Fruit fly (Drosophila melanogaster) whole organism, pupa: ENCODE data around the gene CG3534.

Source experiments
- CG10348 ChIP-seq: fragments of 200-800 bp; sonication (Bioruptor generic); IDR thresholded peaks from 2 replicates; pipeline ENCODE4 v1.3.6; 2022; ENCODE audit warnings: missing biosample characterization, missing genetic modification characterization
- CG12605 ChIP-seq: fragments of 200-800 bp; sonication (Bioruptor generic); IDR thresholded peaks from 2 replicates; pipeline ENCODE4 v1.3.6; 2022; ENCODE audit warnings: missing biosample characterization, missing genetic modification characterization
- CG13204 ChIP-seq: fragments of 200-800 bp; sonication (Bioruptor generic); optimal IDR thresholded peaks from 2 replicates; lab custom pipeline; 2018; ENCODE audit warnings: missing biosample characterization, mild to moderate bottlenecking, missing genetic modification characterization, moderate library complexity
- CG14655 ChIP-seq: fragments of 200-800 bp; sonication (Bioruptor generic); optimal IDR thresholded peaks from 3 replicates; lab custom pipeline; 2017; ENCODE audit warnings: mild to moderate bottlenecking, missing biosample characterization, missing genetic modification reagents, missing genetic modification characterization
- CG15710 ChIP-seq: fragments of 200-800 bp; sonication (Bioruptor generic); optimal IDR thresholded peaks from 2 replicates; lab custom pipeline; 2018; ENCODE audit warnings: missing biosample characterization, mild to moderate bottlenecking, missing genetic modification characterization, moderate library complexity
- CG17806 ChIP-seq: fragments of 200-800 bp; sonication (Bioruptor generic); optimal IDR thresholded peaks from 2 replicates; lab custom pipeline; 2018; ENCODE audit warnings: missing biosample characterization, mild to moderate bottlenecking, missing genetic modification characterization, moderate library complexity
- CG32121 ChIP-seq: fragments of 200-800 bp; sonication (Bioruptor generic); IDR thresholded peaks from 2 replicates; pipeline ENCODE4 v1.3.6; 2022; ENCODE audit warnings: missing biosample characterization, missing genetic modification characterization
- CG34367 ChIP-seq: fragments of 200-800 bp; sonication (Bioruptor generic); optimal IDR thresholded peaks from 2 replicates; lab custom pipeline; 2018; ENCODE audit warnings: missing biosample characterization, mild to moderate bottlenecking, missing genetic modification characterization
- CG4496 ChIP-seq: fragments of 200-800 bp; sonication (Bioruptor generic); IDR thresholded peaks from 3 replicates; pipeline ENCODE4 v1.3.6; 2022; ENCODE audit warnings: missing biosample characterization, missing genetic modification characterization
- CG8159 ChIP-seq: fragments of 200-800 bp; sonication (Bioruptor generic); optimal IDR thresholded peaks from 3 replicates; lab custom pipeline; 2018; ENCODE audit warnings: missing biosample characterization, mild to moderate bottlenecking, missing genetic modification characterization, moderate library complexity
- CG8301 ChIP-seq: fragments of 200-800 bp; sonication (Bioruptor generic); optimal IDR thresholded peaks from 2 replicates; lab custom pipeline; 2018; ENCODE audit warnings: missing biosample characterization, mild to moderate bottlenecking, missing genetic modification characterization
- CG9948 ChIP-seq: fragments of 200-800 bp; sonication (Bioruptor generic); optimal IDR thresholded peaks from 2 replicates; lab custom pipeline; 2018; ENCODE audit warnings: missing biosample characterization, mild to moderate bottlenecking, missing genetic modification characterization, moderate library complexity
- D1 ChIP-seq: fragments of 200-800 bp; sonication (Bioruptor generic); optimal IDR thresholded peaks from 2 replicates; lab custom pipeline; 2018; ENCODE audit warnings: missing biosample characterization, mild to moderate bottlenecking, missing genetic modification characterization, moderate library complexity
- EcR ChIP-seq: fragments of 200-800 bp; sonication (Bioruptor generic); optimal IDR thresholded peaks from 3 replicates; lab custom pipeline; 2019; ENCODE audit warnings: missing biosample characterization, missing genetic modification characterization, mild to moderate bottlenecking, moderate library complexity, missing genetic modification reagents
- Ets98B ChIP-seq: fragments of 200-800 bp; sonication (Bioruptor generic); IDR thresholded peaks from 2 replicates; pipeline ENCODE4 v1.3.6; 2022; ENCODE audit warnings: missing biosample characterization, missing genetic modification characterization
- Pif1A ChIP-seq: fragments of 200-800 bp; sonication (Bioruptor generic); optimal IDR thresholded peaks from 3 replicates; lab custom pipeline; 2016; ENCODE audit warnings: missing biosample characterization, missing genetic modification characterization
- Pif1B ChIP-seq: fragments of 200-800 bp; sonication (Bioruptor generic); optimal IDR thresholded peaks from 3 replicates; lab custom pipeline; 2016; ENCODE audit warnings: missing biosample characterization, missing genetic modification characterization
- Snoo ChIP-seq: fragments of 200-800 bp; sonication (Bioruptor generic); optimal IDR thresholded peaks from 3 replicates; lab custom pipeline; 2017; ENCODE audit warnings: missing biosample characterization, mild to moderate bottlenecking, missing genetic modification characterization, inconsistent platforms
- fd96Ca ChIP-seq: fragments of 200-800 bp; sonication (Bioruptor generic); IDR thresholded peaks from 3 replicates; pipeline ENCODE4 v1.3.6; 2022; ENCODE audit warnings: missing biosample characterization, missing genetic modification characterization
- gl ChIP-seq: fragments of 200-800 bp; sonication (Bioruptor generic); optimal IDR thresholded peaks from 2 replicates; lab custom pipeline; 2018; ENCODE audit warnings: missing biosample characterization, mild to moderate bottlenecking, missing genetic modification characterization
- rn ChIP-seq: fragments of 200-800 bp; sonication (Bioruptor generic); IDR thresholded peaks from 2 replicates; pipeline ENCODE4 v1.3.6; 2022; ENCODE audit warnings: missing biosample characterization, missing genetic modification characterization

CG3534 gene

DNA sequence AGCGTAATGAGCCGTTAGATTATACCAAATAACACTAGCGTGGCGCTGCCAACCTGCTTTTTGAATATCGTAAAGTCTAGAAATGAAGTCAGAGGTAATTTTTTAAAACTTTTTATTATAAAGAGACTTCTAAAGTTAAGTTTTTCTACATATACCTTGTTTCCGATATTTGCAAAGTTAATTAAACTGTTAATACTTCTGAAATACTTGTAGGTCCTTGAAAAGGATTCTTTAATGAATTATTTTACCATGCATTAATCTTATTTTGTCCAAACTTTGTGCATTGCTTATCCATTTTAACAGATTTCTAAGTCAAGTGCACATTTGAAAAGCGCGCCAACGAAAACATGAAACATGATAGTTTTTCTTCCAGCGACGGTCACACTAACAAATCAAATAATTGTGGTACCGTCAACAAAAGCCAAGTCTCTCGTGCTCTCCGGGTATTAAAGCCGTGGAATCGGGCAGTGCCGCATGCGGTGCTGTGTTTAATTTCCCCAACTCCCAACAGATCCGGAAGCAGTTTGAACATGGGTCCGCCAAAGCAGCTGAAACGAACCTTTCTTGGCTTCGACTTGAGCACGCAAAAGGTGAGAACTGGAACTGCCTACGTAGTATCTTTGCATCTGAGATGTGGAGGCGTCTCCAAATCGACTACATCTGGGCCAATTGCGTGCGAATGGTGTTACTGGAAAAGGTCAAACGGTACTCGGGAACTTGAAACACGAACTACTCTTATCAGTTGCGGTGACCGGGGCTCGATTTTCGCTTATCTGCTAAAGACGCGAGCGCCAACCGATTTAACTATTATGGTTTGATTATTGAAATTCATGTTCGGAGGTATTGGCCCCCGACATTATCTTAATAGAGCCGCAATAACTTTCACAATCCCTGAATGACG, at the start of gene CG3534, which contains the start of gene EMC2A:
TSS of gene CG3534 (plus strand) at position 388 of the 901 bp plus-strand sequence.
TSS of gene EMC2A (minus strand) at position 13 of the 901 bp plus-strand sequence.
- TF ChIP-seq CG8301 (tag; lab: Kevin White, UChicago): no peak
- TF ChIP-seq fd96Ca (GFP tag; lab: Robert Waterston, UW): no peak
- TF ChIP-seq CG8159 (tag; lab: Kevin White, UChicago): peak; percentile 26
- TF ChIP-seq EcR (GFP tag; lab: Kevin White, UChicago): no peak
- no peak for TF ChIP-seq CG12605 (GFP tag; lab: Robert Waterston, UW)
- no peak for TF ChIP-seq D1
- TF ChIP-seq CG34367 (tag; lab: Kevin White, UChicago): no peak
- TF ChIP-seq Ets98B (GFP tag; lab: Robert Waterston, UW): no peak
- no peak for TF ChIP-seq CG15710 (tag; lab: Kevin White, UChicago)
- TF ChIP-seq CG9948 (tag; lab: Kevin White, UChicago): peak; percentile 3
- TF ChIP-seq CG10348: no peak
- no peak for TF ChIP-seq CG17806 (tag; lab: Kevin White, UChicago)
- no peak for TF ChIP-seq CG32121
- TF ChIP-seq Pif1B (GFP tag; lab: Kevin White, UChicago): no peak
- TF ChIP-seq rn: no peak
- peak; percentile 26 for TF ChIP-seq Snoo
- TF ChIP-seq gl (tag; lab: Kevin White, UChicago): no peak
- 0 out of 3 replicates have a peak, but pooled peaks have one; percentile 9 for TF ChIP-seq CG4496 (GFP tag; lab: Robert Waterston, UW)
- TF ChIP-seq Pif1A: no peak
- TF ChIP-seq CG13204 (GFP tag; lab: Kevin White, UChicago): no peak
- TF ChIP-seq, all 21 proteins: peak for 4

DNA sequence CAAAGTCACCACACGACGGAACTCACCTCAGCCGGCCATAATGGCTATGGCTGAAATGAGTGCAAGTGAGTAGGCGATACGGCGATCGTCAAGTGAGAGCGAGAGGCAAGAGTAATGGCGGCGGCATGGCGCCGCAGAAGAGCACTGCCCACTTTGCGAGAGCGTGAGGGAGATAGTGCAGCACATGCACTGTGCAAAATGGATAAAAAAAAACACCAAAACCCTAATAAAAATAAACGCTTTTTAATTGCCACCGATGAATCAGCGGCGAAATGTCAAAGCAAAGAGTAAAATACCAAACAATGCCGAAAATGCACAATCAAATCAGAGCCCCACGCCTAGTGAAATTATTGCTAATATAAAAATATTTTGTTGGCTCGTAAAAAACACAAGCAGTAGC, 47.6 kb upstream of the CG3534 start:
- TF ChIP-seq CG9948 (tag; lab: Kevin White, UChicago) (no peak), CG10348 (no peak), EcR (GFP tag; lab: Kevin White, UChicago) (no peak), CG8301 (tag; lab: Kevin White, UChicago) (peak; percentile 21), CG12605 (GFP tag; lab: Robert Waterston, UW) (peak; percentile 21; the same call in 1 of the 2 replicates), CG34367 (tag; lab: Kevin White, UChicago) (peak; percentile 22), CG15710 (tag; lab: Kevin White, UChicago) (peak; percentile 23), Pif1A (peak; percentile 3), CG8159 (tag; lab: Kevin White, UChicago) (peak; percentile 20), gl (tag; lab: Kevin White, UChicago) (peak; percentile 28), D1 (peak; percentile 12), Ets98B (GFP tag; lab: Robert Waterston, UW) (no peak; the same call in 1 of the 2 replicates), CG32121 (peak; percentile 20; the same call in 1 of the 2 replicates), CG14655 (GFP tag; lab: Kevin White, UChicago) (peak; percentile 40), rn (peak; percentile 5; the same call in 1 of the 2 replicates), CG13204 (GFP tag; lab: Kevin White, UChicago) (no peak), fd96Ca (GFP tag; lab: Robert Waterston, UW) (peak; percentile 85), CG4496 (GFP tag; lab: Robert Waterston, UW) (peak; percentile 84)

- TF ChIP-seq fd96Ca (GFP tag; lab: Robert Waterston, UW) (no peak), Pif1B (GFP tag; lab: Kevin White, UChicago) (no peak), D1 (no peak), gl (tag; lab: Kevin White, UChicago) (no peak), CG14655 (GFP tag; lab: Kevin White, UChicago) (no peak), Ets98B (GFP tag; lab: Robert Waterston, UW) (no peak), CG9948 (tag; lab: Kevin White, UChicago) (no peak), CG34367 (tag; lab: Kevin White, UChicago) (no peak), CG8301 (tag; lab: Kevin White, UChicago) (no peak), EcR (GFP tag; lab: Kevin White, UChicago) (no peak), CG17806 (tag; lab: Kevin White, UChicago) (no peak), CG13204 (GFP tag; lab: Kevin White, UChicago) (no peak), CG15710 (tag; lab: Kevin White, UChicago) (no peak), CG8159 (tag; lab: Kevin White, UChicago) (no peak), Snoo (no peak), CG10348 (no peak), CG4496 (GFP tag; lab: Robert Waterston, UW) (no peak), rn (no peak), Pif1A (no peak), CG32121 (no peak)
These were observed 44.9 kb upstream of the CG3534 start for dm6 chr3R:16951374-16951773.

dm6 chr3R:16954423-16954822, 41.8 kb upstream of the CG3534 start:
- no peak for TF ChIP-seq gl (tag; lab: Kevin White, UChicago)
- TF ChIP-seq CG4496 (GFP tag; lab: Robert Waterston, UW): no peak
- no peak for TF ChIP-seq CG32121
- no peak for TF ChIP-seq CG34367 (tag; lab: Kevin White, UChicago)
- no peak for TF ChIP-seq Pif1A
- no peak for TF ChIP-seq CG15710 (tag; lab: Kevin White, UChicago)
- no peak for TF ChIP-seq CG17806 (tag; lab: Kevin White, UChicago)
- no peak for TF ChIP-seq CG12605 (GFP tag; lab: Robert Waterston, UW)
- no peak for TF ChIP-seq fd96Ca (GFP tag; lab: Robert Waterston, UW)
- TF ChIP-seq CG10348: no peak
- no peak for TF ChIP-seq CG13204 (GFP tag; lab: Kevin White, UChicago)
- no peak for TF ChIP-seq D1
- TF ChIP-seq Ets98B (GFP tag; lab: Robert Waterston, UW): no peak
